Worm (Caenorhabditis elegans): ENCODE data around the gene acr-25.

- TF ChIP-seq hlh-15 (tag; optimal IDR thresholded peaks at IDR 0.05) = no peak
- TF ChIP-seq fkh-10 (GFP tag; optimal IDR thresholded peaks at IDR 0.05) = no peak
- no peak for TF ChIP-seq odd-2 (tag; optimal IDR thresholded peaks at IDR 0.05)
- no peak for TF ChIP-seq pat-9 (tag; optimal IDR thresholded peaks at IDR 0.05)
- no peak for TF ChIP-seq F13H6.1 (tag; optimal IDR thresholded peaks at IDR 0.05)
- no peak for TF ChIP-seq K02D7.2 (tag; optimal IDR thresholded peaks at IDR 0.05)
- TF ChIP-seq gmeb-2 (tag; optimal IDR thresholded peaks at IDR 0.05) = no peak
- TF ChIP-seq pha-4 (tag; optimal IDR thresholded peaks at IDR 0.05) = no peak
Observed at ce11 chrIV:6431582-6431981, 32.5 kb upstream of the acr-25 start, which contains the start of gene acp-7.

Data from whole organism, late embryonic.